Worm (Caenorhabditis elegans): ENCODE data around the gene clp-6.

DNA sequence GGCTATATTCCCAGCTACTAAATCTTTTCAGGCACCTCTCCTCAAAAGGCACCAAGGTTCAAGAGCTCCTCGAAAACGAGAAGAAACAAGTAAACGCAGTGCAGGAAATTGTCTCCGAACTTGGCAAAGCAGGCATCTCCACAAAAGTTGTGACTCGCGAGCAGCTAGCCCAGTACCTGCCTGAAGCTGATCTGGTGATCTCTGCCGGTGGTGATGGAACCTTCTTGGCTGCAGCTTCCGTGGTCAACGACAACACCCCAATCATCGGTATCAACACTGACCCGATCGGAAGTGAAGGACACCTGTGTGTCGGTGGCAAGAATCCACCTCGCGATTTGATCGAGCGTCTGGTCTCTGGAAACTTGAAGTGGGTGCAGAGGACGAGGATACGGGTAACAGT is 23.4 kb upstream of the clp-6 start:
- no peak for TF ChIP-seq mls-2 (tag; optimal IDR thresholded peaks at IDR 0.05)
- no peak for TF ChIP-seq blmp-1 (tag; optimal IDR thresholded peaks at IDR 0.05)
- no peak for TF ChIP-seq unc-39 (tag; optimal IDR thresholded peaks at IDR 0.05)
- no peak for TF ChIP-seq ham-2 (GFP tag; optimal IDR thresholded peaks at IDR 0.05)
- no peak for TF ChIP-seq elt-1 (tag; optimal IDR thresholded peaks at IDR 0.05; ENCODE audit: borderline replicate concordance, insufficient read depth)
- TF ChIP-seq pha-4 (tag; optimal IDR thresholded peaks at IDR 0.05): no peak
- no peak for TF ChIP-seq sem-2 (GFP tag; optimal IDR thresholded peaks at IDR 0.05)
- no peak for TF ChIP-seq ztf-11 (tag; optimal IDR thresholded peaks at IDR 0.05)
- TF ChIP-seq elt-3 (tag; optimal IDR thresholded peaks at IDR 0.05): no peak

All from whole organism, mixed stage, embryonic.